Worm (Caenorhabditis elegans) whole organism, late embryonic: ENCODE data around the gene fre-1.
A peak's percentile ranks its signal among the peaks of the same experiment; 100 is the strongest.

Experiments
- C08G9.2 ChIP-seq: sonication (generic microtip); optimal IDR thresholded peaks from 2 replicates; lab custom pipeline; 2016; ENCODE audit warnings: mild to moderate bottlenecking, missing genetic modification characterization, moderate library complexity, missing compliant biosample characterization
- Y22D7AL.16 ChIP-seq: sonication (generic microtip); optimal IDR thresholded peaks from 2 replicates; lab custom pipeline; 2016; ENCODE audit warnings: missing genetic modification characterization, missing compliant biosample characterization
- ahr-1 ChIP-seq: sonication (generic microtip); optimal IDR thresholded peaks from 2 replicates; lab custom pipeline; 2016; ENCODE audit warnings: missing genetic modification characterization, missing compliant biosample characterization
- ama-1 ChIP-seq: fragments of 150-350 bp; optimal IDR thresholded peaks from 2 replicates; lab custom pipeline; 2014
- ceh-18 ChIP-seq: sonication (generic microtip); optimal IDR thresholded peaks from 2 replicates; lab custom pipeline; 2016; ENCODE audit warnings: missing genetic modification characterization, missing compliant biosample characterization
- ceh-19 ChIP-seq: fragments of 200-800 bp; sonication (Bioruptor generic); optimal IDR thresholded peaks from 2 replicates; lab custom pipeline; 2018; ENCODE audit warnings: mild to moderate bottlenecking, missing genetic modification characterization, missing compliant biosample characterization
- ceh-2 ChIP-seq: sonication (generic microtip); optimal IDR thresholded peaks from 2 replicates; lab custom pipeline; 2016; ENCODE audit warnings: missing genotype, missing genetic modification characterization, missing compliant biosample characterization
- ceh-24 ChIP-seq: sonication (generic microtip); optimal IDR thresholded peaks from 2 replicates; lab custom pipeline; 2016; ENCODE audit warnings: mild to moderate bottlenecking, missing genetic modification characterization, missing compliant biosample characterization
- ceh-30 ChIP-seq: fragments of 150-350 bp; optimal IDR thresholded peaks from 2 replicates; lab custom pipeline; 2014; ENCODE audit warnings: missing biosample characterization, missing genetic modification characterization
- ceh-31 ChIP-seq: sonication (generic microtip); optimal IDR thresholded peaks from 2 replicates; lab custom pipeline; 2016; ENCODE audit warnings: missing genetic modification characterization, missing compliant biosample characterization
- ceh-48 ChIP-seq: sonication (generic microtip); optimal IDR thresholded peaks from 2 replicates; lab custom pipeline; 2016; ENCODE audit warnings: missing genetic modification characterization, inconsistent platforms, missing compliant biosample characterization
- ceh-6 ChIP-seq: fragments of 200-800 bp; sonication (Bioruptor generic); optimal IDR thresholded peaks from 2 replicates; lab custom pipeline; 2018; ENCODE audit warnings: mild to moderate bottlenecking, missing genetic modification characterization, missing compliant biosample characterization
- che-1 ChIP-seq: sonication (generic microtip); optimal IDR thresholded peaks from 2 replicates; lab custom pipeline; 2016; ENCODE audit warnings: mild to moderate bottlenecking, missing genetic modification characterization, missing compliant biosample characterization
- elt-4 ChIP-seq: sonication (generic microtip); optimal IDR thresholded peaks from 2 replicates; lab custom pipeline; 2016; ENCODE audit warnings: missing genetic modification characterization, missing compliant biosample characterization
- ets-4 ChIP-seq: sonication (generic microtip); optimal IDR thresholded peaks from 2 replicates; lab custom pipeline; 2016; ENCODE audit warnings: missing genetic modification characterization, missing compliant biosample characterization
- eyg-1 ChIP-seq: sonication (generic microtip); optimal IDR thresholded peaks from 2 replicates; lab custom pipeline; 2016; ENCODE audit warnings: missing genotype, missing genetic modification characterization, missing compliant biosample characterization
- fax-1 ChIP-seq: sonication (generic microtip); optimal IDR thresholded peaks from 2 replicates; lab custom pipeline; 2016; ENCODE audit warnings: missing genotype, missing genetic modification characterization, missing compliant biosample characterization
- fkh-10 ChIP-seq: fragments of 150-350 bp; optimal IDR thresholded peaks from 2 replicates; lab custom pipeline; 2014; ENCODE audit warnings: missing biosample characterization, missing genetic modification reagents, missing genetic modification characterization
- gmeb-2 ChIP-seq: sonication (generic microtip); optimal IDR thresholded peaks from 2 replicates; lab custom pipeline; 2016; ENCODE audit warnings: missing genetic modification characterization, inconsistent platforms, missing compliant biosample characterization
- hlh-13 ChIP-seq: fragments of 200-800 bp; sonication (Bioruptor generic); optimal IDR thresholded peaks from 2 replicates; lab custom pipeline; 2018; ENCODE audit warnings: mild to moderate bottlenecking, missing genetic modification characterization, missing compliant biosample characterization
- hlh-30 ChIP-seq: sonication (generic microtip); optimal IDR thresholded peaks from 2 replicates; lab custom pipeline; 2017; ENCODE audit warnings: antibody characterized with exemption, missing genetic modification characterization, missing compliant biosample characterization; ENCODE audit not compliant: insufficient read depth
- hlh-6 ChIP-seq: sonication (generic microtip); optimal IDR thresholded peaks from 2 replicates; lab custom pipeline; 2016; ENCODE audit warnings: missing genotype, missing genetic modification characterization, missing compliant biosample characterization
- hlh-8 ChIP-seq: sonication (generic microtip); optimal IDR thresholded peaks from 2 replicates; lab custom pipeline; 2016; ENCODE audit warnings: missing genotype, missing genetic modification characterization, missing compliant biosample characterization
- lin-11 ChIP-seq: fragments of 200-800 bp; sonication (Bioruptor generic); optimal IDR thresholded peaks from 2 replicates; lab custom pipeline; 2018; ENCODE audit warnings: mild to moderate bottlenecking, missing genetic modification characterization, missing compliant biosample characterization
- madf-2 ChIP-seq: sonication (generic microtip); optimal IDR thresholded peaks from 2 replicates; lab custom pipeline; 2017; ENCODE audit warnings: missing genetic modification characterization, missing compliant biosample characterization
- mec-3 ChIP-seq: sonication (generic microtip); optimal IDR thresholded peaks from 2 replicates; lab custom pipeline; 2016; ENCODE audit warnings: borderline replicate concordance, missing genetic modification characterization, missing compliant biosample characterization
- nfya-1 ChIP-seq: sonication (generic microtip); optimal IDR thresholded peaks from 2 replicates; lab custom pipeline; 2017; ENCODE audit warnings: missing genetic modification characterization, mild to moderate bottlenecking, missing compliant biosample characterization, antibody characterized with exemption, moderate library complexity
- nhr-11 ChIP-seq: fragments of 150-350 bp; optimal IDR thresholded peaks from 2 replicates; lab custom pipeline; 2014; ENCODE audit warnings: missing biosample characterization, missing genetic modification characterization
- nhr-232 ChIP-seq: sonication (generic microtip); optimal IDR thresholded peaks from 2 replicates; lab custom pipeline; 2016; ENCODE audit warnings: missing genetic modification characterization, missing compliant biosample characterization
- npax-4 ChIP-seq: sonication (generic microtip); optimal IDR thresholded peaks from 2 replicates; lab custom pipeline; 2016; ENCODE audit warnings: missing genetic modification characterization, missing compliant biosample characterization
- odd-2 ChIP-seq: sonication (generic microtip); optimal IDR thresholded peaks from 2 replicates; lab custom pipeline; 2017; ENCODE audit warnings: antibody characterized with exemption, mild to moderate bottlenecking, missing genetic modification characterization, missing compliant biosample characterization
- pag-3 ChIP-seq: sonication (generic microtip); optimal IDR thresholded peaks from 2 replicates; lab custom pipeline; 2016; ENCODE audit warnings: missing compliant biosample characterization, missing genetic modification characterization, borderline replicate concordance
- pros-1 ChIP-seq: fragments of 150-350 bp; optimal IDR thresholded peaks from 2 replicates; lab custom pipeline; 2014; ENCODE audit warnings: missing biosample characterization, missing genetic modification reagents, missing genetic modification characterization
- ref-2 ChIP-seq: sonication (generic microtip); optimal IDR thresholded peaks from 2 replicates; lab custom pipeline; 2016; ENCODE audit warnings: missing genetic modification characterization, missing compliant biosample characterization
- sdc-2 ChIP-seq: sonication (generic microtip); optimal IDR thresholded peaks from 2 replicates; lab custom pipeline; 2016; ENCODE audit warnings: missing genotype, missing genetic modification characterization, missing compliant biosample characterization
- sox-2 ChIP-seq: fragments of 200-800 bp; sonication (Bioruptor generic); IDR thresholded peaks from 2 replicates; pipeline ENCODE4 v1.3.6; 2022; ENCODE audit warnings: missing genetic modification reagents, missing genetic modification characterization, missing compliant biosample characterization
- tbx-2 ChIP-seq: sonication (generic microtip); optimal IDR thresholded peaks from 2 replicates; lab custom pipeline; 2016; ENCODE audit warnings: missing genetic modification characterization, missing compliant biosample characterization
- tbx-7 ChIP-seq: sonication (generic microtip); optimal IDR thresholded peaks from 2 replicates; lab custom pipeline; 2016; ENCODE audit warnings: missing genotype, missing genetic modification characterization, missing compliant biosample characterization
- unc-86 ChIP-seq: sonication (generic microtip); optimal IDR thresholded peaks from 2 replicates; lab custom pipeline; 2016; ENCODE audit warnings: missing genetic modification characterization, missing compliant biosample characterization
- zip-5 ChIP-seq: sonication (generic microtip); optimal IDR thresholded peaks from 2 replicates; lab custom pipeline; 2016; ENCODE audit warnings: missing genetic modification characterization, missing compliant biosample characterization

The fre-1 gene

ce11 chrV:20104417-20104816 lies 16.9 kb upstream of the fre-1 start:
- TF ChIP-seq ceh-48 (tag; lab: Kevin White, UChicago) (peak; percentile 52), hlh-13 (GFP tag; lab: Kevin White, UChicago) (no peak)
- TF ChIP-seq, all 69 proteins: peak for 1

- TF ChIP-seq ceh-6 (GFP tag; lab: Kevin White, UChicago) (no peak), ceh-18 (no peak), ceh-30 (tag; lab: Kevin White, UChicago) (no peak), fkh-10 (GFP tag; lab: Kevin White, UChicago) (no peak), lin-11 (tag; lab: Kevin White, UChicago) (no peak), nhr-11 (tag; lab: Kevin White, UChicago) (no peak), Y22D7AL.16 (no peak), pros-1 (tag; lab: Kevin White, UChicago) (no peak), unc-86 (tag; lab: Kevin White, UChicago) (no peak), nhr-232 (no peak), mec-3 (tag; lab: Kevin White, UChicago) (no peak), sox-2 (no peak), nfya-1 (tag; lab: Kevin White, UChicago) (no peak), pag-3 (tag; lab: Kevin White, UChicago) (no peak)
These were observed 9.6 kb upstream of the fre-1 start for ce11 chrV:20097164-20097563.

ce11 chrV:20094908-20095307 lies 7.4 kb upstream of the fre-1 start, which contains the start of gene nlp-69:
Gene nlp-69 (minus strand): TSS chrV:20095008.
- no peak for TF ChIP-seq hlh-6
- no peak for TF ChIP-seq pag-3 (tag; lab: Kevin White, UChicago)
- TF ChIP-seq fax-1 = no peak
- TF ChIP-seq mec-3 (tag; lab: Kevin White, UChicago) = no peak
- TF ChIP-seq ceh-24 (tag; lab: Kevin White, UChicago) = no peak
- no peak for TF ChIP-seq elt-4 (tag; lab: Kevin White, UChicago)
- TF ChIP-seq unc-86 (tag; lab: Kevin White, UChicago) = no peak
- TF ChIP-seq sdc-2 (tag; lab: Kevin White, UChicago) = no peak
- TF ChIP-seq hlh-30 = no peak
- no peak for TF ChIP-seq ceh-19 (GFP tag; lab: Kevin White, UChicago)
- no peak for TF ChIP-seq eyg-1 (tag; lab: Kevin White, UChicago)
- TF ChIP-seq odd-2 = no peak
- no peak for TF ChIP-seq ref-2
- TF ChIP-seq ceh-31 = no peak

- TF ChIP-seq unc-86 (tag; lab: Kevin White, UChicago) (no peak), ceh-48 (tag; lab: Kevin White, UChicago) (no peak), elt-4 (tag; lab: Kevin White, UChicago) (no peak), madf-2 (no peak), ahr-1 (no peak), pag-3 (tag; lab: Kevin White, UChicago) (no peak)
These were observed 6.4 kb upstream of the fre-1 start for ce11 chrV:20093940-20094339.

DNA sequence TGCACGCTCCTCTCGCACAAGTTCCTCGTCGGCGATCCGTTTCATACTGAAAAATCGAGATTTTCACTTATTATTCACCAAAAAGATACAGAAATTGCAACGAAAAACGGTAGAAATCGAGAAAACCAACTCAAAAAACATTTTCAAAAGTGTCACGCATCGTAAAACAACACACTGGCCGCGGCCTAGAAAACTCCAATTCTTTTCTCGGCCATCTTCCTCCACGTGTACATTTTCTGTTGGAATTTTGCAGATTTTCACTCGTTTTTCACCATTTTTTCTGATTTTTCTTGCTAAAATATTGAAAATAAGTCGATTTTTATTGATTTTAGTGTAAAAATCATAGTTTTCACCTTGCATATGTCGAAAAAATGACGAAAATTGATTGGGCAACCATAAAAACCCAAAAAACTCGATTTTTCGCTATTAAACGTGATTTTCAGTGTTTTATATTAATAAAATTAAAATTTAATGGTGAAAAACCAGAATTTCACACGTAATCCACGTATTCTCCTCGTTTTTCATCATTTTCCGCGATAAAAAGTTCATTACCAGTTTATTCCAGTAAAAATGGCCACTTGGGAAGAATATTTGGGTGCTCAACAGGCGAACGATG lies 3.3 kb upstream of the fre-1 start, which contains the start of the genes dcs-1 and sec-23:
TSS of gene dcs-1 (minus strand) at position 46 of the 616 bp plus-strand sequence.
TSS of gene sec-23 (plus strand) at position 566 of the 616 bp plus-strand sequence.
- TF ChIP-seq C08G9.2 (tag; lab: Kevin White, UChicago) (peak; percentile 70), tbx-2 (tag; lab: Kevin White, UChicago) (peak; percentile 46), che-1 (tag; lab: Kevin White, UChicago) (no peak), npax-4 (tag; lab: Kevin White, UChicago) (no peak), ceh-2 (peak; percentile 18), ceh-31 (peak; percentile 58), ama-1 (lab: Kevin White, UChicago) (no peak), nfya-1 (tag; lab: Kevin White, UChicago) (no peak), unc-86 (tag; lab: Kevin White, UChicago) (no peak), hlh-8 (peak; percentile 29), tbx-7 (tag; lab: Kevin White, UChicago) (peak; percentile 46), zip-5 (tag; lab: Kevin White, UChicago) (peak; percentile 25), ets-4 (tag; lab: Kevin White, UChicago) (peak; percentile 59), gmeb-2 (no peak)
